Worm (Caenorhabditis elegans): Measurements from ENCODE around the gene R08C7.4.

- TF ChIP-seq nhr-77 (tag; optimal IDR thresholded peaks at IDR 0.05): no peak
- TF ChIP-seq zip-4 (GFP tag; optimal IDR thresholded peaks at IDR 0.05): no peak
- no peak for TF ChIP-seq unc-130 (tag; optimal IDR thresholded peaks at IDR 0.05)
- TF ChIP-seq nhr-76 (tag; optimal IDR thresholded peaks at IDR 0.05): no peak
- no peak for TF ChIP-seq unc-62 (GFP tag; optimal IDR thresholded peaks at IDR 0.05)
- no peak for TF ChIP-seq ztf-4 (tag; optimal IDR thresholded peaks at IDR 0.05)
- no peak for TF ChIP-seq alr-1 (tag; optimal IDR thresholded peaks at IDR 0.05; ENCODE audit: borderline replicate concordance)
- TF ChIP-seq ama-1 (optimal IDR thresholded peaks at IDR 0.05): no peak
- no peak for TF ChIP-seq hlh-17 (GFP tag; optimal IDR thresholded peaks at IDR 0.05; ENCODE audit: borderline replicate concordance)
- no peak for TF ChIP-seq nhr-20 (tag; optimal IDR thresholded peaks at IDR 0.05)
- no peak for TF ChIP-seq nhr-84 (tag; optimal IDR thresholded peaks at IDR 0.05)
These were observed 4.4 kb downstream of the R08C7.4 start, which contains the start of gene fbxb-74 for ce11 chrIV:4439190-4439589.
